Worm (Caenorhabditis elegans) whole organism, early embryonic: ENCODE measurements around the gene R05G6.1.

Experiments
- B0310.2 ChIP-seq: sonication (generic microtip); optimal IDR thresholded peaks from 2 replicates; lab custom pipeline; 2016; ENCODE audit warnings: mild to moderate bottlenecking, missing genetic modification characterization, missing compliant biosample characterization
- F13C5.2 ChIP-seq: sonication (generic microtip); optimal IDR thresholded peaks from 2 replicates; lab custom pipeline; 2017; ENCODE audit warnings: mild to moderate bottlenecking, missing genetic modification characterization, inconsistent platforms, missing compliant biosample characterization
- ama-1 ChIP-seq: fragments of 150-350 bp; optimal IDR thresholded peaks from 2 replicates; lab custom pipeline; 2014
- ceh-13 ChIP-seq: fragments of 200-800 bp; sonication (Bioruptor generic); optimal IDR thresholded peaks from 2 replicates; lab custom pipeline; 2018; ENCODE audit warnings: mild to moderate bottlenecking, missing genetic modification characterization, missing compliant biosample characterization
- ets-7 ChIP-seq: sonication (generic microtip); optimal IDR thresholded peaks from 2 replicates; lab custom pipeline; 2016; ENCODE audit warnings: missing genotype, missing genetic modification characterization, missing compliant biosample characterization
- flt-1 ChIP-seq: fragments of 200-800 bp; sonication (Bioruptor generic); IDR thresholded peaks from 2 replicates; pipeline ENCODE4 v1.3.6; 2022; ENCODE audit warnings: missing genetic modification characterization, missing compliant biosample characterization
- hnd-1 ChIP-seq: sonication (generic microtip); optimal IDR thresholded peaks from 2 replicates; lab custom pipeline; 2016; ENCODE audit warnings: missing genetic modification characterization, missing compliant biosample characterization
- pes-1 ChIP-seq: fragments of 200-800 bp; sonication (Bioruptor generic); IDR thresholded peaks from 2 replicates; pipeline ENCODE4 v1.3.6; 2022; ENCODE audit warnings: missing genetic modification reagents, missing genetic modification characterization, missing compliant biosample characterization
- scrt-1 ChIP-seq: fragments of 200-800 bp; sonication (Bioruptor generic); IDR thresholded peaks from 2 replicates; pipeline ENCODE4 v1.3.6; 2022; ENCODE audit warnings: missing genetic modification characterization, missing compliant biosample characterization
- tra-4 ChIP-seq: sonication (generic microtip); optimal IDR thresholded peaks from 2 replicates; lab custom pipeline; 2017; ENCODE audit warnings: missing genetic modification characterization, missing compliant biosample characterization

DNA sequence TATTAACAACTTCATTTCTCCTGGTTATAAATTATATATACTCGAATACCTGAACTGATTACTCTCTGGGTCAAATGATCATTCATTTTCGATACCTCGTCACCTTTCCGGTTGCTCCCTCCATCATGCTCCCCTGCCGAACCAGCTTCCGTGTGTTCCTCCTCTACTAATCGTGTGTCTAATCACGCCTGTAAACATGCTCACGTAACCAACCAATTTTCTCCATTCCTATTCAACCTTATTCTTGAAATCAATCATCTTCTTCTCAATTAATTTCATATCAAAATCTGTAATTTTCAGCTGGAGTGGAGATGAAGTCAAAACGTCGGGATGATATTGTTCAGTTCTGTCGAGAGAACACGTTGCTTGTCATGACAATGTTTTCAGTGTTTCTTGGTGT is 29.1 kb upstream of the R05G6.1 start, which contains the start of gene glt-6:
- TF ChIP-seq hnd-1 (tag; lab: Kevin White, UChicago) = no peak
- TF ChIP-seq tra-4 (tag; lab: Kevin White, UChicago) = no peak
- TF ChIP-seq ceh-13 (GFP tag; lab: Kevin White, UChicago) = no peak
- no peak for TF ChIP-seq pes-1 (GFP tag; lab: Robert Waterston, UW)
- no peak for TF ChIP-seq ama-1 (lab: Kevin White, UChicago)
- TF ChIP-seq F13C5.2 (tag; lab: Kevin White, UChicago) = no peak
- no peak for TF ChIP-seq B0310.2 (tag; lab: Kevin White, UChicago)
- no peak for TF ChIP-seq flt-1
- no peak for TF ChIP-seq scrt-1 (GFP tag; lab: Robert Waterston, UW)
- no peak for TF ChIP-seq ets-7
